Fruit fly (Drosophila melanogaster) whole organism: ENCODE data around the gene CG13708.

ENCODE experiments used
- CG8478 ChIP-seq: fragments of >200 bp; optimal IDR thresholded peaks from 2 replicates; lab custom pipeline; 2018; ENCODE audit warnings: inconsistent platforms
- EcR ChIP-seq, 2 experiments: fragments of >200 bp; optimal IDR thresholded peaks; 2 replicates each; lab custom pipeline; 2017; ENCODE audit warnings: missing biosample characterization in 2 of 2, missing genetic modification characterization in 2 of 2, missing genetic modification reagents in 2 of 2
- psq ChIP-seq: fragments of >200 bp; optimal IDR thresholded peaks from 2 replicates; lab custom pipeline; 2017

DNA sequence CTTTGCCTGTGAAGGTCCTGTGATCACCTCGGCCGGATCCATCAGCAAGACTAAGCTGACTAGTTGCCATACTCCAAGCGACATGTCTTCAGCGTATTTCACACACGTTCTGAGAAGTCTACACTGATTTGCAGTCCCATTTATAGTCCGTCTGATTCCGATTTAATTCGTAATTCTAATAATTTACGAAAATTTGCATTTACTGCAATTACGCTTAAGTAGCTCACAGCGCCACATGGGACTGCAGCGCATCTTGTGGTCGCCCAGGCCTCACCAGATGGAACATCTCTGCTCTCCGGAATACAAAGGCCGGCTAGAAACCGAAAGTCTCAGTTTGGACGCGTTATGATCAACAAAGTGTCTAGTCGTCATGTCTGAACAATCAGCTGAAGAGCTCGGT is 28.2 kb downstream of the CG13708 start, which contains the start of gene CG7509:
- TF ChIP-seq psq (lab: Kevin White, UChicago), result no peak
- no peak for TF ChIP-seq EcR (GFP tag; optimal IDR thresholded peaks at IDR 0.05; lab: Kevin White, UChicago)
- TF ChIP-seq CG8478 (lab: Kevin White, UChicago), result no peak
